Worm (Caenorhabditis elegans) whole organism, L4 larva: Measurements from ENCODE around the gene W03C9.1.

Source experiments
- dpl-1 ChIP-seq: fragments of 150-350 bp; optimal IDR thresholded peaks from 2 replicates; lab custom pipeline; 2014; ENCODE audit warnings: missing biosample characterization, missing genetic modification reagents, missing genetic modification characterization
- nhr-11 ChIP-seq: fragments of 150-350 bp; optimal IDR thresholded peaks from 2 replicates; lab custom pipeline; 2014; ENCODE audit warnings: missing biosample characterization, missing genetic modification characterization
- ztf-11 ChIP-seq: fragments of 150-350 bp; optimal IDR thresholded peaks from 2 replicates; lab custom pipeline; 2014; ENCODE audit warnings: missing biosample characterization, missing genetic modification characterization

- no peak for TF ChIP-seq dpl-1 (GFP tag; lab: Kevin White, UChicago)
- TF ChIP-seq ztf-11 (tag; lab: Kevin White, UChicago): no peak
- no peak for TF ChIP-seq nhr-11 (tag; lab: Kevin White, UChicago)
Measured at ce11 chrII:11952963-11953362, 9.0 kb downstream of the W03C9.1 start.
